Fruit fly (Drosophila melanogaster) whole organism, prepupa: ENCODE results near the gene Pi4KIIIalpha.
A peak's percentile ranks its signal among the peaks of the same experiment; 100 is the strongest.

ENCODE experiments used
- Blimp-1 ChIP-seq: fragments of 200-800 bp; sonication (Bioruptor generic); optimal IDR thresholded peaks from 3 replicates; lab custom pipeline; 2017; ENCODE audit warnings: missing biosample characterization, missing genetic modification characterization, mild to moderate bottlenecking, moderate library complexity, missing genetic modification reagents
- CG10669 ChIP-seq: fragments of 200-800 bp; sonication (Bioruptor generic); optimal IDR thresholded peaks from 3 replicates; lab custom pipeline; 2018; ENCODE audit warnings: missing biosample characterization, mild to moderate bottlenecking, missing genetic modification characterization, moderate library complexity
- CG11294 ChIP-seq: fragments of 200-800 bp; sonication (Bioruptor generic); IDR thresholded peaks from 2 replicates; pipeline ENCODE4 v1.3.6; 2022; ENCODE audit warnings: missing biosample characterization, missing genetic modification characterization
- CG11762 ChIP-seq: fragments of 200-800 bp; sonication (Bioruptor generic); optimal IDR thresholded peaks from 3 replicates; lab custom pipeline; 2016; ENCODE audit warnings: missing biosample characterization, missing genetic modification characterization; ENCODE audit not compliant: insufficient read depth
- CG11902 ChIP-seq: fragments of 200-800 bp; sonication (Bioruptor generic); optimal IDR thresholded peaks from 3 replicates; lab custom pipeline; 2016; ENCODE audit warnings: missing biosample characterization, missing genetic modification characterization
- CG1621 ChIP-seq: fragments of 200-800 bp; sonication (Bioruptor generic); optimal IDR thresholded peaks from 3 replicates; lab custom pipeline; 2018; ENCODE audit warnings: missing biosample characterization, mild to moderate bottlenecking, missing genetic modification characterization
- CG16779 ChIP-seq: fragments of 200-800 bp; sonication (Bioruptor generic); optimal IDR thresholded peaks from 3 replicates; lab custom pipeline; 2017; ENCODE audit warnings: missing biosample characterization, mild to moderate bottlenecking, missing genetic modification characterization
- CG3032 ChIP-seq: fragments of 200-800 bp; optimal IDR thresholded peaks from 2 replicates; lab custom pipeline; 2019; ENCODE audit warnings: missing biosample characterization, mild to moderate bottlenecking, missing genetic modification characterization, moderate library complexity
- CG31627 ChIP-seq: fragments of 200-800 bp; sonication (Bioruptor generic); optimal IDR thresholded peaks from 3 replicates; lab custom pipeline; 2016; ENCODE audit warnings: missing biosample characterization, missing genetic modification characterization
- CG32006 ChIP-seq: fragments of 200-800 bp; sonication (Bioruptor generic); optimal IDR thresholded peaks from 3 replicates; lab custom pipeline; 2017; ENCODE audit warnings: missing biosample characterization, mild to moderate bottlenecking, missing genetic modification characterization
- CG3919 ChIP-seq: fragments of 200-800 bp; sonication (Bioruptor generic); optimal IDR thresholded peaks from 3 replicates; lab custom pipeline; 2016; ENCODE audit warnings: missing biosample characterization, missing genetic modification characterization
- CG6163 ChIP-seq: fragments of 200-800 bp; sonication (Bioruptor generic); IDR thresholded peaks from 3 replicates; pipeline ENCODE4 v1.3.6; 2022; ENCODE audit warnings: missing biosample characterization, missing genetic modification characterization
- CG6276 ChIP-seq: fragments of 200-800 bp; sonication (Bioruptor generic); optimal IDR thresholded peaks from 2 replicates; lab custom pipeline; 2017; ENCODE audit warnings: missing biosample characterization, mild to moderate bottlenecking, missing genetic modification characterization
- CG6854 ChIP-seq: fragments of 200-800 bp; sonication (Bioruptor generic); optimal IDR thresholded peaks from 2 replicates; lab custom pipeline; 2017; ENCODE audit warnings: missing biosample characterization, mild to moderate bottlenecking, missing genetic modification characterization
- CG7368 ChIP-seq: fragments of 200-800 bp; sonication (Bioruptor generic); optimal IDR thresholded peaks from 3 replicates; lab custom pipeline; 2016; ENCODE audit warnings: missing biosample characterization, missing genetic modification characterization
- CG8119 ChIP-seq: fragments of 200-800 bp; sonication (Bioruptor generic); IDR thresholded peaks from 3 replicates; pipeline ENCODE4 v1.3.6; 2022; ENCODE audit warnings: missing biosample characterization, missing genetic modification characterization
- CG8632 ChIP-seq: fragments of 200-800 bp; sonication (Bioruptor generic); optimal IDR thresholded peaks from 3 replicates; lab custom pipeline; 2016; ENCODE audit warnings: missing biosample characterization, missing genetic modification characterization
- CG9139 ChIP-seq: fragments of 200-800 bp; sonication (Bioruptor generic); optimal IDR thresholded peaks from 3 replicates; lab custom pipeline; 2017; ENCODE audit warnings: missing biosample characterization, mild to moderate bottlenecking, missing genetic modification characterization
- Eip75B ChIP-seq: fragments of 200-800 bp; sonication (Bioruptor generic); optimal IDR thresholded peaks from 3 replicates; lab custom pipeline; 2016; ENCODE audit warnings: missing biosample characterization, missing genetic modification characterization
- Eip78C ChIP-seq: fragments of 200-800 bp; sonication (Bioruptor generic); peaks from one replicate; lab custom pipeline; 2016; ENCODE audit warnings: missing biosample characterization, missing genetic modification characterization
- Ets21C ChIP-seq: fragments of 200-800 bp; sonication (Bioruptor generic); optimal IDR thresholded peaks from 3 replicates; lab custom pipeline; 2016; ENCODE audit warnings: missing biosample characterization, missing genetic modification characterization
- Ets96B ChIP-seq: fragments of 200-800 bp; optimal IDR thresholded peaks from 2 replicates; lab custom pipeline; 2019; ENCODE audit warnings: missing biosample characterization, mild to moderate bottlenecking, missing genetic modification characterization, moderate library complexity
- Gug ChIP-seq: fragments of 200-800 bp; sonication (Bioruptor generic); IDR thresholded peaks from 2 replicates; pipeline ENCODE4 v1.3.6; 2022; ENCODE audit warnings: missing biosample characterization, missing genetic modification characterization
- Hr38 ChIP-seq: sonication (Bioruptor generic); optimal IDR thresholded peaks from 2 replicates; lab custom pipeline; 2016; ENCODE audit warnings: missing biosample characterization, missing genetic modification characterization
- Hr4 ChIP-seq: fragments of 200-800 bp; sonication (Bioruptor generic); optimal IDR thresholded peaks from 3 replicates; lab custom pipeline; 2016; ENCODE audit warnings: missing biosample characterization, missing genetic modification characterization
- Lpt ChIP-seq: fragments of 200-800 bp; sonication (Bioruptor generic); optimal IDR thresholded peaks from 3 replicates; lab custom pipeline; 2016; ENCODE audit warnings: missing biosample characterization, missing genetic modification characterization
- Met ChIP-seq: fragments of 200-800 bp; sonication (Bioruptor generic); optimal IDR thresholded peaks from 3 replicates; lab custom pipeline; 2016; ENCODE audit warnings: missing biosample characterization, missing genetic modification characterization
- Smox ChIP-seq: fragments of 200-800 bp; sonication (Bioruptor generic); optimal IDR thresholded peaks from 3 replicates; lab custom pipeline; 2016; ENCODE audit warnings: missing biosample characterization, missing genetic modification characterization
- Sox102F ChIP-seq: fragments of 200-800 bp; sonication (Bioruptor generic); optimal IDR thresholded peaks from 2 replicates; lab custom pipeline; 2016; ENCODE audit warnings: missing biosample characterization, mild to moderate bottlenecking, missing genetic modification characterization
- Sox14 ChIP-seq: fragments of 200-800 bp; sonication (Bioruptor generic); optimal IDR thresholded peaks from 3 replicates; lab custom pipeline; 2016; ENCODE audit warnings: missing biosample characterization, missing genetic modification characterization
- achi ChIP-seq: fragments of 200-800 bp; sonication (Bioruptor generic); optimal IDR thresholded peaks from 3 replicates; lab custom pipeline; 2016; ENCODE audit warnings: missing biosample characterization, missing genetic modification characterization
- acj6 ChIP-seq: fragments of 200-800 bp; sonication (Bioruptor generic); optimal IDR thresholded peaks from 3 replicates; lab custom pipeline; 2016; ENCODE audit warnings: missing biosample characterization, missing genetic modification characterization
- dac ChIP-seq: fragments of 200-800 bp; sonication (Bioruptor generic); optimal IDR thresholded peaks from 2 replicates; lab custom pipeline; 2017; ENCODE audit warnings: missing biosample characterization, mild to moderate bottlenecking, missing genetic modification characterization
- dsx ChIP-seq: fragments of 200-800 bp; optimal IDR thresholded peaks from 3 replicates; lab custom pipeline; 2019; ENCODE audit warnings: missing biosample characterization, mild to moderate bottlenecking, missing genetic modification characterization, moderate library complexity; ENCODE audit not compliant: poor library complexity, severe bottlenecking
- eg ChIP-seq: fragments of 200-800 bp; sonication (Bioruptor generic); IDR thresholded peaks from 3 replicates; pipeline ENCODE4 v1.3.6; 2022; ENCODE audit warnings: missing biosample characterization, missing genetic modification characterization
- esn ChIP-seq: fragments of 200-800 bp; sonication (Bioruptor generic); optimal IDR thresholded peaks from 2 replicates; lab custom pipeline; 2016; ENCODE audit warnings: missing biosample characterization, mild to moderate bottlenecking, missing genetic modification characterization, moderate library complexity
- fd59A ChIP-seq: fragments of 200-800 bp; sonication (Bioruptor generic); optimal IDR thresholded peaks from 2 replicates; lab custom pipeline; 2017; ENCODE audit warnings: missing biosample characterization, mild to moderate bottlenecking, missing genetic modification characterization, missing genetic modification reagents
- fd85E ChIP-seq: fragments of 200-800 bp; sonication (Bioruptor generic); optimal IDR thresholded peaks from 3 replicates; lab custom pipeline; 2016; ENCODE audit warnings: missing biosample characterization, missing genetic modification characterization
- fkh ChIP-seq: fragments of 200-800 bp; sonication (Bioruptor generic); optimal IDR thresholded peaks from 3 replicates; lab custom pipeline; 2017; ENCODE audit warnings: missing biosample characterization, mild to moderate bottlenecking, missing genetic modification characterization, moderate library complexity
- lz ChIP-seq: fragments of 200-800 bp; sonication (Bioruptor generic); optimal IDR thresholded peaks from 3 replicates; lab custom pipeline; 2016; ENCODE audit warnings: missing biosample characterization, missing genetic modification characterization
- net ChIP-seq: fragments of 200-800 bp; sonication (Bioruptor generic); optimal IDR thresholded peaks from 3 replicates; lab custom pipeline; 2016; ENCODE audit warnings: missing biosample characterization, missing genetic modification characterization
- pdm3 ChIP-seq: fragments of 200-800 bp; sonication (Bioruptor generic); optimal IDR thresholded peaks from 3 replicates; lab custom pipeline; 2016; ENCODE audit warnings: missing biosample characterization, missing genetic modification characterization
- spab ChIP-seq: fragments of 200-800 bp; sonication (Bioruptor generic); optimal IDR thresholded peaks from 2 replicates; lab custom pipeline; 2017; ENCODE audit warnings: missing biosample characterization, mild to moderate bottlenecking, missing genetic modification characterization, missing genetic modification reagents
- ss ChIP-seq, 2 experiments: fragments of 200-800 bp; sonication (Bioruptor generic); optimal IDR thresholded peaks; 2 replicates in 1 of 2; 3 replicates in 1 of 2; lab custom pipeline; 2017 to 2018; ENCODE audit warnings: mild to moderate bottlenecking in 2 of 2, missing biosample characterization in 2 of 2, missing genetic modification characterization in 2 of 2, moderate library complexity in 1 of 2
- svp ChIP-seq: fragments of 200-800 bp; sonication (Bioruptor generic); peaks from one replicate; lab custom pipeline; 2016; ENCODE audit warnings: missing biosample characterization, missing genetic modification characterization
- topi ChIP-seq: fragments of 200-800 bp; sonication (Bioruptor generic); optimal IDR thresholded peaks from 3 replicates; lab custom pipeline; 2016; ENCODE audit warnings: missing biosample characterization, missing genetic modification characterization
- vri ChIP-seq: fragments of 200-800 bp; sonication (Bioruptor generic); optimal IDR thresholded peaks from 3 replicates; lab custom pipeline; 2016; ENCODE audit warnings: missing biosample characterization, mild to moderate bottlenecking, missing genetic modification characterization

The Pi4KIIIalpha gene

dm6 chrX:2646022-2646761, 21.6 kb downstream of the Pi4KIIIalpha start (continued):
- TF ChIP-seq CG3919 (GFP tag; lab: Kevin White, UChicago), result peak; percentile 98
- peak; percentile 98 for TF ChIP-seq Eip75B
- peak; percentile 98 for TF ChIP-seq pdm3 (GFP tag; lab: Kevin White, UChicago)
- TF ChIP-seq CG16779 (tag; lab: Kevin White, UChicago), result peak; percentile 98
- TF ChIP-seq net (GFP tag; lab: Kevin White, UChicago), result peak; percentile 98
- peak; percentile 98 for TF ChIP-seq CG31627 (GFP tag; lab: Kevin White, UChicago)
- TF ChIP-seq dac (GFP tag; lab: Kevin White, UChicago), result peak; percentile 98
- TF ChIP-seq Blimp-1 (GFP tag; lab: Kevin White, UChicago), result peak; percentile 90
- TF ChIP-seq CG6854 (GFP tag; lab: Kevin White, UChicago), result peak; percentile 97

dm6 chrX:2647472-2647883, 22.9 kb downstream of the Pi4KIIIalpha start:
- peak; percentile 76 for TF ChIP-seq CG9139 (GFP tag; lab: Kevin White, UChicago)
- TF ChIP-seq CG31627 (GFP tag; lab: Kevin White, UChicago), result peak; percentile 90
- TF ChIP-seq Eip78C (GFP tag; lab: Kevin White, UChicago), result peak; percentile 97
- peak; percentile 93 for TF ChIP-seq Hr4 (GFP tag; lab: Kevin White, UChicago)
- TF ChIP-seq CG11902, result peak; percentile 76
- TF ChIP-seq acj6, result peak; percentile 89
- peak; percentile 89 for TF ChIP-seq eg
- TF ChIP-seq spab (GFP tag; lab: Kevin White, UChicago), result peak; percentile 84
- TF ChIP-seq CG10669 (GFP tag; lab: Kevin White, UChicago), result peak; percentile 92
- peak; percentile 91 for TF ChIP-seq CG8119 (GFP tag; lab: Robert Waterston, UW)
- peak; percentile 89 for TF ChIP-seq Met (GFP tag; lab: Kevin White, UChicago)
- peak; percentile 88 for TF ChIP-seq CG32006 (GFP tag; lab: Kevin White, UChicago)
- TF ChIP-seq CG11294, result peak; percentile 80
- TF ChIP-seq CG1621, result peak; percentile 88
- peak; percentile 85 for TF ChIP-seq achi (GFP tag; lab: Kevin White, UChicago)
- TF ChIP-seq CG6854 (GFP tag; lab: Kevin White, UChicago), result peak; percentile 85
- peak; percentile 91 for TF ChIP-seq CG3032
- TF ChIP-seq fkh (GFP tag; lab: Kevin White, UChicago), result no peak
- TF ChIP-seq topi (GFP tag; lab: Kevin White, UChicago), result peak; percentile 92
- peak; percentile 88 for TF ChIP-seq Gug (GFP tag; lab: Robert Waterston, UW)
- TF ChIP-seq Lpt, result peak; percentile 85
- peak; percentile 90 for TF ChIP-seq CG11762
- TF ChIP-seq fd85E (GFP tag; lab: Kevin White, UChicago), result peak; percentile 66
- peak; percentile 93 for TF ChIP-seq svp (GFP tag; lab: Kevin White, UChicago)
- TF ChIP-seq fd59A, result peak; percentile 79
- TF ChIP-seq CG7368, result peak; percentile 91
- TF ChIP-seq esn, result peak; percentile 91
- peak; percentile 86 for TF ChIP-seq CG16779 (tag; lab: Kevin White, UChicago)
- TF ChIP-seq CG6163 (GFP tag; lab: Robert Waterston, UW), result peak; percentile 94
- peak; percentile 89 for TF ChIP-seq Sox102F (GFP tag; lab: Kevin White, UChicago)
- TF ChIP-seq pdm3 (GFP tag; lab: Kevin White, UChicago), result peak; percentile 92
- TF ChIP-seq net (GFP tag; lab: Kevin White, UChicago), result peak; percentile 86
- peak; percentile 85 for TF ChIP-seq CG8632
- TF ChIP-seq Smox, result peak; percentile 86
- peak; percentile 82 for TF ChIP-seq Ets21C (GFP tag; lab: Kevin White, UChicago)
- peak; percentile 82 for TF ChIP-seq vri
- TF ChIP-seq Ets96B (tag; lab: Kevin White, UChicago), result peak; percentile 90
- peak; percentile 68 for TF ChIP-seq Blimp-1 (GFP tag; lab: Kevin White, UChicago)
- TF ChIP-seq Hr38 (GFP tag; lab: Kevin White, UChicago), result no peak
- TF ChIP-seq Sox14 (GFP tag; lab: Kevin White, UChicago), result peak; percentile 88
- peak; percentile 90 for TF ChIP-seq lz (GFP tag; lab: Kevin White, UChicago)
- TF ChIP-seq CG6276, result peak; percentile 88
- peak; percentile 83 for TF ChIP-seq dsx (GFP tag; lab: Kevin White, UChicago)
- TF ChIP-seq ss (GFP tag; optimal IDR thresholded peaks at IDR 0.05; lab: Kevin White, UChicago), result peak; percentile 84 to 89
